Fruit fly (Drosophila melanogaster): ENCODE data around the gene CG10674.

dm6 chr3L:5176071-5176470 is 40.0 kb upstream of the CG10674 start:
- TF ChIP-seq ttk (optimal IDR thresholded peaks at IDR 0.05) (no peak), insv (optimal IDR thresholded peaks at IDR 0.05) (no peak), Myc (optimal IDR thresholded peaks at IDR 0.05) (no peak)
